Worm (Caenorhabditis elegans) whole organism, L4/young adult: ENCODE results near the gene htas-1.

Experiments used
- W03F9.2 ChIP-seq: fragments of 150-350 bp; optimal IDR thresholded peaks from 2 replicates; lab custom pipeline; 2014; ENCODE audit warnings: missing biosample characterization, missing genetic modification characterization
- dao-5 ChIP-seq: sonication (generic microtip); optimal IDR thresholded peaks from 2 replicates; lab custom pipeline; 2016; ENCODE audit warnings: missing genotype, missing genetic modification characterization, moderate library complexity, missing compliant biosample characterization
- him-1 ChIP-seq: sonication (generic microtip); optimal IDR thresholded peaks from 2 replicates; lab custom pipeline; 2016; ENCODE audit warnings: missing genotype, missing genetic modification reagents, missing genetic modification characterization, missing compliant biosample characterization

DNA sequence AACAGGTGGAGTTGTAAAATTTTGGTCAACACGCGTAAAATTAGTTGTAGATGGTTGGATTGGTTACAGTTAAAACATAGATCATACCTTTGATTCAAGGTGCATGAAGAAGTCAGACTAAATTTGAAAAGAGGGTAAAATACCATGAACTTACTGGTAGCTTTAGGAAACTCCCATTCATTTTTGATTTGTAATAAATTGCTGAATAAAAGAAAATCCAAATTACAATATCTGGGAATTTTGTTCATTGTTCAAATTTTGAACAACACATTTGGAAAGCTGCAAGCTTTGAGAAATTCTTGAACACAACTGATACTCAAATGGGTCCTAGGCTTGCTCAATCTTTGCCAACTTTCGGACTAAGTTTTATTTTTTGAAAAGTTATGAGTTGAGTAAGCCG, 5.3 kb downstream of the htas-1 start:
- TF ChIP-seq him-1 (tag; lab: Kevin White, UChicago) (no peak), dao-5 (tag; lab: Kevin White, UChicago) (no peak), W03F9.2 (tag; lab: Kevin White, UChicago) (no peak)
